Worm (Caenorhabditis elegans): ENCODE measurements around the gene F56H9.6.

The F56H9.6 gene

ce11 chrV:12637238-12637690 is 7.6 kb upstream of the F56H9.6 start, which contains the start of gene F56H9.2:
F56H9.2 (plus strand) TSS chrV:12637663.
- TF ChIP-seq unc-62 (GFP tag; optimal IDR thresholded peaks at IDR 0.05): no peak

ce11 chrV:12636248-12636647 is 6.6 kb upstream of the F56H9.6 start:
- TF ChIP-seq unc-62 (GFP tag; optimal IDR thresholded peaks at IDR 0.05): no peak

ce11 chrV:12635218-12635617 is 5.6 kb upstream of the F56H9.6 start:
- no peak for TF ChIP-seq unc-62 (GFP tag; optimal IDR thresholded peaks at IDR 0.05)

- no peak for TF ChIP-seq unc-62 (GFP tag; optimal IDR thresholded peaks at IDR 0.05)
Measured at ce11 chrV:12634746-12635145, 5.1 kb upstream of the F56H9.6 start.

ce11 chrV:12634050-12634449 is 4.4 kb upstream of the F56H9.6 start:
- no peak for TF ChIP-seq unc-62 (GFP tag; optimal IDR thresholded peaks at IDR 0.05)

ce11 chrV:12633046-12633445 is 3.4 kb upstream of the F56H9.6 start:
- TF ChIP-seq unc-62 (GFP tag; optimal IDR thresholded peaks at IDR 0.05): no peak

- TF ChIP-seq unc-62 (GFP tag; optimal IDR thresholded peaks at IDR 0.05): no peak
Measured at ce11 chrV:12632048-12632447, 2.4 kb upstream of the F56H9.6 start, which contains the start of gene srx-113. srx-113 (minus strand) TSS chrV:12632148.

- TF ChIP-seq unc-62 (GFP tag; optimal IDR thresholded peaks at IDR 0.05): no peak
Measured at ce11 chrV:12624371-12624770, 5.3 kb downstream of the F56H9.6 start, which contains the start of gene F56H9.9. F56H9.9 (minus strand) TSS chrV:12624471.

ce11 chrV:12612118-12612517 is 17.5 kb downstream of the F56H9.6 start, which contains the start of gene cyc-2.2:
cyc-2.2 (minus strand) TSS chrV:12612218.
- no peak for TF ChIP-seq unc-62 (GFP tag; optimal IDR thresholded peaks at IDR 0.05)

ce11 chrV:12611029-12611428 is 18.6 kb downstream of the F56H9.6 start, which contains the start of gene cubn-1:
cubn-1 (plus strand) TSS chrV:12611329.
- no peak for TF ChIP-seq unc-62 (GFP tag; optimal IDR thresholded peaks at IDR 0.05)

ce11 chrV:12609526-12609925 is 20.1 kb downstream of the F56H9.6 start, which contains the start of gene ZC116.1:
ZC116.1 (plus strand) TSS chrV:12609826.
- TF ChIP-seq unc-62 (GFP tag; optimal IDR thresholded peaks at IDR 0.05): no peak

- no peak for TF ChIP-seq unc-62 (GFP tag; optimal IDR thresholded peaks at IDR 0.05)
Measured at ce11 chrV:12608857-12609256, 20.8 kb downstream of the F56H9.6 start, which contains the start of gene ZC116.5. ZC116.5 (minus strand) TSS chrV:12608957.

ce11 chrV:12607113-12607512 is 22.5 kb downstream of the F56H9.6 start, which contains the start of gene erg-28:
erg-28 (plus strand) TSS chrV:12607413.
- TF ChIP-seq unc-62 (GFP tag; optimal IDR thresholded peaks at IDR 0.05): no peak

ce11 chrV:12601835-12602234 is 27.8 kb downstream of the F56H9.6 start:
- TF ChIP-seq unc-62 (GFP tag; optimal IDR thresholded peaks at IDR 0.05): no peak

- TF ChIP-seq unc-62 (GFP tag; optimal IDR thresholded peaks at IDR 0.05): no peak
Measured at ce11 chrV:12599510-12600242, 30.0 kb downstream of the F56H9.6 start, which contains the start of gene C14C10.5. C14C10.5 (plus strand) TSS chrV:12600192.

ce11 chrV:12599110-12599509 is 30.5 kb downstream of the F56H9.6 start, which contains the start of the genes C14C10.10 and ril-2:
C14C10.10 (minus strand) TSS chrV:12599128.
ril-2 (minus strand) TSS chrV:12599157.
- TF ChIP-seq unc-62 (GFP tag; optimal IDR thresholded peaks at IDR 0.05): no peak

ce11 chrV:12596795-12597194 is 32.8 kb downstream of the F56H9.6 start:
- no peak for TF ChIP-seq unc-62 (GFP tag; optimal IDR thresholded peaks at IDR 0.05)

Data from whole organism, dauer.